Worm (Caenorhabditis elegans) whole organism, midembryonic: ENCODE measurements around the gene srbc-17.

Experiments
- T22C8.4 ChIP-seq: fragments of 200-800 bp; sonication (Bioruptor generic); IDR thresholded peaks from 2 replicates; pipeline ENCODE4 v1.3.6; 2022; ENCODE audit warnings: missing genetic modification characterization, missing compliant biosample characterization
- cog-1 ChIP-seq: sonication (generic microtip); optimal IDR thresholded peaks from 2 replicates; lab custom pipeline; 2016; ENCODE audit warnings: missing genetic modification characterization, missing compliant biosample characterization
- klf-2 ChIP-seq: fragments of 200-800 bp; sonication (Bioruptor generic); conservative IDR thresholded peaks from 2 replicates; pipeline ENCODE4 v1.3.6; 2022; ENCODE audit warnings: missing genetic modification reagents, missing genetic modification characterization, missing compliant biosample characterization
- med-1 ChIP-seq: sonication (generic microtip); optimal IDR thresholded peaks from 2 replicates; lab custom pipeline; 2017; ENCODE audit warnings: missing genetic modification characterization, mild to moderate bottlenecking, missing compliant biosample characterization, antibody characterized with exemption, missing genetic modification reagents; ENCODE audit not compliant: insufficient read depth
- ref-1 ChIP-seq: fragments of 200-800 bp; sonication (Bioruptor generic); conservative IDR thresholded peaks from 2 replicates; pipeline ENCODE4 v1.3.6; 2022; ENCODE audit warnings: missing genetic modification reagents, missing genetic modification characterization, missing compliant biosample characterization
- ztf-23 ChIP-seq: fragments of 200-800 bp; sonication (Bioruptor generic); IDR thresholded peaks from 2 replicates; pipeline ENCODE4 v1.3.6; 2022; ENCODE audit warnings: missing genetic modification reagents, missing genetic modification characterization, missing compliant biosample characterization
- ztf-29 ChIP-seq: fragments of 200-800 bp; sonication (Bioruptor generic); IDR thresholded peaks from 2 replicates; pipeline ENCODE4 v1.3.6; 2022; ENCODE audit warnings: missing genetic modification reagents, missing genetic modification characterization, missing compliant biosample characterization

ce11 chrV:2175242-2175641 lies 2.3 kb upstream of the srbc-17 start, which contains the start of gene C45H4.18:
- TF ChIP-seq T22C8.4 (GFP tag; lab: Robert Waterston, UW) (no peak), klf-2 (no peak), ztf-29 (no peak), ztf-23 (GFP tag; lab: Robert Waterston, UW) (no peak), med-1 (GFP tag; lab: Kevin White, UChicago) (no peak), ref-1 (GFP tag; lab: Robert Waterston, UW) (no peak), cog-1 (tag; lab: Kevin White, UChicago) (no peak)
